Worm (Caenorhabditis elegans): ENCODE results near the gene nlp-68.

nlp-68 gene

ce11 chrIII:10538757-10539213 is at the start of gene nlp-68:
TSS of gene nlp-68 (minus strand) at chrIII:10539163.
- TF ChIP-seq lsy-27 (tag; optimal IDR thresholded peaks at IDR 0.05; ENCODE audit: borderline replicate concordance, insufficient read depth) = no peak
- TF ChIP-seq egl-18 (GFP tag; IDR thresholded peaks at IDR 0.05) = no peak
- TF ChIP-seq zfh-2 (GFP tag; conservative IDR thresholded peaks at IDR 0.05) = peak; percentile 61; the same call in 1 of the 2 replicates
- TF ChIP-seq rpc-1 (optimal IDR thresholded peaks at IDR 0.05) = no peak
- TF ChIP-seq rpc-1 (tag; optimal IDR thresholded peaks at IDR 0.05) = no peak
- no peak for TF ChIP-seq aptf-3 (GFP tag; IDR thresholded peaks at IDR 0.05)

- TF ChIP-seq unc-130 (GFP tag; optimal IDR thresholded peaks at IDR 0.05) (no peak), snpc-1.3 (tag; optimal IDR thresholded peaks at IDR 0.05; ENCODE audit: insufficient read depth) (no peak), bed-1 (GFP tag; IDR thresholded peaks at IDR 0.05) (no peak), nhr-80 (tag; optimal IDR thresholded peaks at IDR 0.05) (no peak), dpl-1 (GFP tag; optimal IDR thresholded peaks at IDR 0.05) (no peak), nfyb-1 (GFP tag; IDR thresholded peaks at IDR 0.05) (no peak), F23B12.7 (tag; optimal IDR thresholded peaks at IDR 0.05; ENCODE audit: insufficient read depth) (no peak), akir-1 (GFP tag; optimal IDR thresholded peaks at IDR 0.05) (no peak), ztf-25 (GFP tag; IDR thresholded peaks at IDR 0.05) (no peak), zim-3 (tag; optimal IDR thresholded peaks at IDR 0.05) (no peak), lsy-27 (tag; optimal IDR thresholded peaks at IDR 0.05; ENCODE audit: borderline replicate concordance, insufficient read depth) (no peak), let-607 (tag; optimal IDR thresholded peaks at IDR 0.05) (no peak), sdz-38 (tag; optimal IDR thresholded peaks at IDR 0.05) (no peak)
Observed at ce11 chrIII:10586243-10586642, 47.3 kb upstream of the nlp-68 start, which contains the start of gene Y45F3A.5. TSS of gene Y45F3A.5 (minus strand) at chrIII:10586343.

ce11 chrIII:10583483-10583882 is 44.5 kb upstream of the nlp-68 start:
- TF ChIP-seq madf-6 (GFP tag; IDR thresholded peaks at IDR 0.05) = no peak
- TF ChIP-seq lin-26 (GFP tag; IDR thresholded peaks at IDR 0.05) = 0 out of 2 replicates have a peak, but pooled peaks have one; percentile 25

DNA sequence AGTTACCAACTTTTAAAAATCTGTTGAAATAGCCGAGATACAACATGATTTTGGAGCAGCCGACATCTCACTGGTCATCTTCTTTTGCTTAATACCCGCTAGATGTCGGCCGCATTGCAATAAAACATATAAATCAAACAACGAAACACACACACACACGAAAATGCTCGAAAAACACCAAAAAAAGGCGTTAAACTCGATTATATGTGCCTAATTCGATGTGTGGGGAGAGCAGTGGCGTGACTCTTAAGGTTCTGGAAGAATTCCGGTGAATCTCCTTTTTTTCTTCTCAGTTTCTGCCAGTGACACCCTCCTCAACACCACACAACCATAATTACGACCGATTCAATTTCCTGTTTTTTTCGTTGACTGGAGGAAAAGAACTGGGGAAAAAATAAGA is 41.2 kb upstream of the nlp-68 start:
- TF ChIP-seq nhr-90 (tag; optimal IDR thresholded peaks at IDR 0.05) (no peak), C06A6.2 (GFP tag; conservative IDR thresholded peaks at IDR 0.05) (no peak), F22D6.2 (tag; optimal IDR thresholded peaks at IDR 0.05) (no peak), snpc-4 (GFP tag; optimal IDR thresholded peaks at IDR 0.05) (no peak), snpc-4 (tag; optimal IDR thresholded peaks at IDR 0.05) (peak in 2 of 4 experiments; percentile 36 to 69), tlf-1 (GFP tag; optimal IDR thresholded peaks at IDR 0.05) (no peak)

ce11 chrIII:10578873-10579272 is 39.9 kb upstream of the nlp-68 start:
- TF ChIP-seq ceh-91 (GFP tag; IDR thresholded peaks at IDR 0.05) (no peak), F57A8.1 (GFP tag; optimal IDR thresholded peaks at IDR 0.05) (no peak), B0261.1 (tag; optimal IDR thresholded peaks at IDR 0.05) (no peak), Y53G8AR.9 (GFP tag; conservative IDR thresholded peaks at IDR 0.05) (no peak), hlh-26 (GFP tag; conservative IDR thresholded peaks at IDR 0.05) (no peak), zim-3 (tag; optimal IDR thresholded peaks at IDR 0.05) (no peak), attf-6 (GFP tag; IDR thresholded peaks at IDR 0.05) (no peak), atf-7 (tag; optimal IDR thresholded peaks at IDR 0.05) (no peak), attf-3 (GFP tag; conservative IDR thresholded peaks at IDR 0.05) (no peak), T07F8.4 (tag; optimal IDR thresholded peaks at IDR 0.05) (no peak), ets-4 (GFP tag; optimal IDR thresholded peaks at IDR 0.05) (no peak), K12H6.12 (tag; optimal IDR thresholded peaks at IDR 0.05) (no peak), F39B2.1 (GFP tag; IDR thresholded peaks at IDR 0.05) (no peak), lag-1 (GFP tag; IDR thresholded peaks at IDR 0.05) (no peak), rec-8 (tag; optimal IDR thresholded peaks at IDR 0.05) (no peak), madf-3 (GFP tag; IDR thresholded peaks at IDR 0.05) (no peak), madf-8 (GFP tag; conservative IDR thresholded peaks at IDR 0.05) (no peak)
